Fruit fly (Drosophila melanogaster) whole organism, prepupa: ENCODE measurements around the gene CG3071.

Source experiments
- CG32006 ChIP-seq: fragments of 200-800 bp; sonication (Bioruptor generic); optimal IDR thresholded peaks from 3 replicates; lab custom pipeline; 2017; ENCODE audit warnings: missing biosample characterization, mild to moderate bottlenecking, missing genetic modification characterization
- CG34406 ChIP-seq: fragments of 200-800 bp; sonication (Bioruptor generic); optimal IDR thresholded peaks from 3 replicates; lab custom pipeline; 2016; ENCODE audit warnings: missing biosample characterization, missing genetic modification characterization
- CG8632 ChIP-seq: fragments of 200-800 bp; sonication (Bioruptor generic); optimal IDR thresholded peaks from 3 replicates; lab custom pipeline; 2016; ENCODE audit warnings: missing biosample characterization, missing genetic modification characterization
- Eip75B ChIP-seq: fragments of 200-800 bp; sonication (Bioruptor generic); optimal IDR thresholded peaks from 3 replicates; lab custom pipeline; 2016; ENCODE audit warnings: missing biosample characterization, missing genetic modification characterization
- Eip78C ChIP-seq: fragments of 200-800 bp; sonication (Bioruptor generic); peaks from one replicate; lab custom pipeline; 2016; ENCODE audit warnings: missing biosample characterization, missing genetic modification characterization
- Ets21C ChIP-seq: fragments of 200-800 bp; sonication (Bioruptor generic); optimal IDR thresholded peaks from 3 replicates; lab custom pipeline; 2016; ENCODE audit warnings: missing biosample characterization, missing genetic modification characterization
- dsx ChIP-seq: fragments of 200-800 bp; optimal IDR thresholded peaks from 3 replicates; lab custom pipeline; 2019; ENCODE audit warnings: missing biosample characterization, mild to moderate bottlenecking, missing genetic modification characterization, moderate library complexity; ENCODE audit not compliant: poor library complexity, severe bottlenecking
- eg ChIP-seq: fragments of 200-800 bp; sonication (Bioruptor generic); IDR thresholded peaks from 3 replicates; pipeline ENCODE4 v1.3.6; 2022; ENCODE audit warnings: missing biosample characterization, missing genetic modification characterization
- fd85E ChIP-seq: fragments of 200-800 bp; sonication (Bioruptor generic); optimal IDR thresholded peaks from 3 replicates; lab custom pipeline; 2016; ENCODE audit warnings: missing biosample characterization, missing genetic modification characterization

dm6 chrX:2241842-2242241 is 20.8 kb upstream of the CG3071 start, which contains the start of gene kz:
- TF ChIP-seq Ets21C (GFP tag; lab: Kevin White, UChicago) (no peak), CG34406 (GFP tag; lab: Kevin White, UChicago) (no peak), CG8632 (GFP tag; lab: Kevin White, UChicago) (no peak), CG32006 (GFP tag; lab: Kevin White, UChicago) (no peak), Eip78C (no peak), dsx (GFP tag; lab: Kevin White, UChicago) (no peak), eg (GFP tag; lab: Robert Waterston, UW) (no peak), fd85E (no peak), Eip75B (no peak)
